Worm (Caenorhabditis elegans) whole organism, L3 larva: ENCODE measurements around the gene F19B6.10.

Experiments
- R02D3.7 ChIP-seq: fragments of 150-350 bp; optimal IDR thresholded peaks from 2 replicates; lab custom pipeline; 2014; ENCODE audit warnings: missing biosample characterization, missing genetic modification characterization
- ZK546.5 ChIP-seq: sonication (generic microtip); optimal IDR thresholded peaks from 2 replicates; lab custom pipeline; 2017; ENCODE audit warnings: missing biosample characterization, missing genetic modification characterization
- aly-2 ChIP-seq: fragments of 150-350 bp; optimal IDR thresholded peaks from 2 replicates; lab custom pipeline; 2014; ENCODE audit warnings: missing biosample characterization, missing genetic modification characterization
- ama-1 ChIP-seq: fragments of 150-350 bp; optimal IDR thresholded peaks from 2 replicates; lab custom pipeline; 2018
- ceh-16 ChIP-seq: sonication (generic microtip); optimal IDR thresholded peaks from 2 replicates; lab custom pipeline; 2017; ENCODE audit warnings: missing biosample characterization, missing genetic modification characterization
- ceh-28 ChIP-seq: fragments of 150-350 bp; optimal IDR thresholded peaks from 2 replicates; lab custom pipeline; 2014; ENCODE audit warnings: missing biosample characterization, missing genetic modification reagents, missing genetic modification characterization
- ceh-82 ChIP-seq: fragments of 150-350 bp; optimal IDR thresholded peaks from 2 replicates; lab custom pipeline; 2014; ENCODE audit warnings: missing biosample characterization, missing genetic modification characterization
- ceh-9 ChIP-seq: sonication (generic microtip); optimal IDR thresholded peaks from 2 replicates; lab custom pipeline; 2018; ENCODE audit warnings: missing biosample characterization, missing genetic modification characterization
- daf-12 ChIP-seq: fragments of 150-350 bp; optimal IDR thresholded peaks from 2 replicates; lab custom pipeline; 2014; ENCODE audit warnings: missing biosample characterization, missing genetic modification reagents, missing genetic modification characterization
- egl-27 ChIP-seq: sonication (generic microtip); optimal IDR thresholded peaks from 4 replicates; lab custom pipeline; 2017; ENCODE audit warnings: missing biosample characterization, missing genetic modification reagents, missing genetic modification characterization
- egl-5 ChIP-seq: fragments of 150-350 bp; optimal IDR thresholded peaks from 2 replicates; lab custom pipeline; 2017; ENCODE audit warnings: missing biosample characterization, missing genetic modification reagents, missing genetic modification characterization, inconsistent platforms
- elt-1 ChIP-seq: fragments of 150-350 bp; optimal IDR thresholded peaks from 2 replicates; lab custom pipeline; 2014; ENCODE audit warnings: missing biosample characterization, missing genetic modification characterization
- elt-2 ChIP-seq: sonication (generic microtip); optimal IDR thresholded peaks from 2 replicates; lab custom pipeline; 2016; ENCODE audit warnings: missing genetic modification reagents, mild to moderate bottlenecking, missing genetic modification characterization, missing compliant biosample characterization
- elt-3 ChIP-seq, 3 experiments: fragments of 150-350 bp in 1 of 3; sonication (generic microtip) in 2 of 3; optimal IDR thresholded peaks; 2 replicates in 2 of 3; 4 replicates in 1 of 3; lab custom pipeline; 2014 to 2017; ENCODE audit warnings: missing biosample characterization in 3 of 3, missing genetic modification characterization in 3 of 3
- fkh-2 ChIP-seq: fragments of 150-350 bp; optimal IDR thresholded peaks from 2 replicates; lab custom pipeline; 2014; ENCODE audit warnings: missing biosample characterization, missing genetic modification reagents, missing genetic modification characterization
- jun-1 ChIP-seq: fragments of 150-350 bp; optimal IDR thresholded peaks from 2 replicates; lab custom pipeline; 2014; ENCODE audit warnings: missing biosample characterization, missing genetic modification reagents, missing genetic modification characterization
- lin-15B ChIP-seq: fragments of 150-350 bp; optimal IDR thresholded peaks from 2 replicates; lab custom pipeline; 2014; ENCODE audit warnings: missing biosample characterization, missing genetic modification characterization
- lin-39 ChIP-seq: fragments of 150-350 bp; optimal IDR thresholded peaks from 2 replicates; lab custom pipeline; 2018; ENCODE audit warnings: missing biosample characterization, missing genetic modification reagents, missing genetic modification characterization
- lsy-12 ChIP-seq: sonication (generic microtip); optimal IDR thresholded peaks from 2 replicates; lab custom pipeline; 2016; ENCODE audit warnings: mild to moderate bottlenecking, missing genetic modification characterization, missing compliant biosample characterization
- mdl-1 ChIP-seq: fragments of 150-350 bp; optimal IDR thresholded peaks from 2 replicates; lab custom pipeline; 2014; ENCODE audit warnings: missing biosample characterization, missing genetic modification characterization
- nfya-1 ChIP-seq: sonication (generic microtip); optimal IDR thresholded peaks from 2 replicates; lab custom pipeline; 2017; ENCODE audit warnings: missing genetic modification characterization, mild to moderate bottlenecking, missing compliant biosample characterization, antibody characterized with exemption, moderate library complexity; ENCODE audit not compliant: insufficient read depth
- nhr-23 ChIP-seq: fragments of 150-350 bp; optimal IDR thresholded peaks from 2 replicates; lab custom pipeline; 2014; ENCODE audit warnings: missing biosample characterization, missing genetic modification reagents, missing genetic modification characterization
- nhr-237 ChIP-seq: fragments of 150-350 bp; optimal IDR thresholded peaks from 2 replicates; lab custom pipeline; 2014; ENCODE audit warnings: missing biosample characterization, missing genetic modification characterization
- nhr-25 ChIP-seq: sonication (generic microtip); optimal IDR thresholded peaks from 2 replicates; lab custom pipeline; 2017; ENCODE audit warnings: missing biosample characterization, missing genetic modification characterization
- nhr-28 ChIP-seq: fragments of 150-350 bp; optimal IDR thresholded peaks from 2 replicates; lab custom pipeline; 2014; ENCODE audit warnings: missing biosample characterization, missing genetic modification characterization
- nhr-43 ChIP-seq: sonication (generic microtip); optimal IDR thresholded peaks from 2 replicates; lab custom pipeline; 2016; ENCODE audit warnings: mild to moderate bottlenecking, missing genetic modification characterization, missing compliant biosample characterization; ENCODE audit not compliant: poor library complexity, severe bottlenecking
- nhr-67 ChIP-seq: fragments of 150-350 bp; optimal IDR thresholded peaks from 2 replicates; lab custom pipeline; 2014; ENCODE audit warnings: missing biosample characterization, missing genetic modification characterization
- nhr-76 ChIP-seq: fragments of 150-350 bp; sonication (generic microtip); optimal IDR thresholded peaks from 5 replicates; lab custom pipeline; 2014; ENCODE audit warnings: missing biosample characterization, missing genetic modification characterization
- nhr-77 ChIP-seq: fragments of 150-350 bp; optimal IDR thresholded peaks from 2 replicates; lab custom pipeline; 2014; ENCODE audit warnings: missing biosample characterization, missing genetic modification characterization
- pha-4 ChIP-seq: fragments of 150-350 bp; optimal IDR thresholded peaks from 2 replicates; lab custom pipeline; 2014; ENCODE audit warnings: missing biosample characterization, missing genetic modification reagents, missing genetic modification characterization
- pqm-1 ChIP-seq: fragments of 150-350 bp; optimal IDR thresholded peaks from 2 replicates; lab custom pipeline; 2017; ENCODE audit warnings: missing biosample characterization, missing genetic modification characterization, inconsistent platforms
- skn-1 ChIP-seq: fragments of 150-350 bp; optimal IDR thresholded peaks from 2 replicates; lab custom pipeline; 2014; ENCODE audit warnings: missing biosample characterization, missing genetic modification characterization
- tbx-2 ChIP-seq: sonication (generic microtip); optimal IDR thresholded peaks from 2 replicates; lab custom pipeline; 2016; ENCODE audit warnings: mild to moderate bottlenecking, missing genetic modification characterization, missing compliant biosample characterization
- unc-39 ChIP-seq: sonication (generic microtip); optimal IDR thresholded peaks from 4 replicates; lab custom pipeline; 2017; ENCODE audit warnings: missing biosample characterization, missing genetic modification characterization
- unc-62 ChIP-seq: fragments of 150-350 bp; sonication (generic microtip); optimal IDR thresholded peaks from 4 replicates; lab custom pipeline; 2014; ENCODE audit warnings: missing biosample characterization, missing genetic modification reagents, missing genetic modification characterization
- ztf-11 ChIP-seq: fragments of 150-350 bp; optimal IDR thresholded peaks from 2 replicates; lab custom pipeline; 2014; ENCODE audit warnings: missing biosample characterization, missing genetic modification characterization

Gene F19B6.10

ce11 chrIV:12364964-12365363 is 28.0 kb downstream of the F19B6.10 start (continued):
- peak; percentile 62 for TF ChIP-seq lin-39
- TF ChIP-seq jun-1, result no peak
- no peak for TF ChIP-seq lin-15B (tag; lab: Kevin White, UChicago)
- TF ChIP-seq mdl-1 (tag; lab: Kevin White, UChicago), result no peak
- no peak for TF ChIP-seq nhr-237 (tag; lab: Kevin White, UChicago)
- no peak for TF ChIP-seq pha-4 (tag; lab: Kevin White, UChicago)

ce11 chrIV:12366571-12366970 is 29.6 kb downstream of the F19B6.10 start:
- TF ChIP-seq daf-12 (tag; lab: Kevin White, UChicago), result no peak
- TF ChIP-seq nhr-25 (tag; lab: Kevin White, UChicago), result peak; percentile 92
- no peak for TF ChIP-seq elt-2 (tag; lab: Kevin White, UChicago)
- TF ChIP-seq ceh-9 (tag; lab: Kevin White, UChicago), result no peak
- peak; percentile 71 for TF ChIP-seq elt-1 (tag; lab: Kevin White, UChicago)
- TF ChIP-seq nhr-28 (tag; lab: Kevin White, UChicago), result no peak
- TF ChIP-seq, all 47 proteins: peak for 2

- TF ChIP-seq fkh-2 (tag; lab: Kevin White, UChicago), result no peak
- no peak for TF ChIP-seq ztf-11
- TF ChIP-seq pha-4 (tag; lab: Kevin White, UChicago), result no peak
- TF ChIP-seq elt-3 (tag; optimal IDR thresholded peaks at IDR 0.05; lab: Kevin White, UChicago), result no peak
- TF ChIP-seq ceh-28, result no peak
- no peak for TF ChIP-seq egl-5 (tag; lab: Kevin White, UChicago)
- no peak for TF ChIP-seq mdl-1 (tag; lab: Kevin White, UChicago)
- no peak for TF ChIP-seq lin-39
- no peak for TF ChIP-seq unc-39
- TF ChIP-seq, all 47 proteins: peak for 0
Measured at ce11 chrIV:12371340-12371739, 34.3 kb downstream of the F19B6.10 start.

- TF ChIP-seq nhr-43 (tag; lab: Kevin White, UChicago) (peak; percentile 87), skn-1 (tag; lab: Kevin White, UChicago) (peak; percentile 7), lin-15B (tag; lab: Kevin White, UChicago) (peak; percentile 79), egl-5 (tag; lab: Kevin White, UChicago) (peak; percentile 31), nhr-67 (tag; lab: Kevin White, UChicago) (no peak), ZK546.5 (tag; lab: Kevin White, UChicago) (peak; percentile 38), nhr-25 (tag; lab: Kevin White, UChicago) (peak; percentile 72), nhr-23 (tag; lab: Kevin White, UChicago) (peak; percentile 82), nhr-237 (tag; lab: Kevin White, UChicago) (no peak), unc-39 (no peak), nhr-77 (tag; lab: Kevin White, UChicago) (peak; percentile 37), nhr-76 (no peak), lsy-12 (tag; lab: Kevin White, UChicago) (peak; percentile 64), elt-1 (tag; lab: Kevin White, UChicago) (peak; percentile 19), ama-1 (lab: Kevin White, UChicago) (peak; percentile 77), jun-1 (peak; percentile 71), R02D3.7 (tag; lab: Kevin White, UChicago) (peak; percentile 80), daf-12 (tag; lab: Kevin White, UChicago) (no peak), tbx-2 (tag; lab: Kevin White, UChicago) (peak; percentile 54), ceh-16 (no peak), pqm-1 (tag; lab: Kevin White, UChicago) (peak; percentile 57), egl-27 (tag; lab: Kevin White, UChicago) (peak; percentile 33), aly-2 (no peak), pha-4 (tag; lab: Kevin White, UChicago) (peak; percentile 87), elt-2 (tag; lab: Kevin White, UChicago) (peak; percentile 38), mdl-1 (tag; lab: Kevin White, UChicago) (no peak), lin-39 (peak; percentile 40), ztf-11 (no peak), ceh-82 (peak; percentile 62), nfya-1 (tag; lab: Kevin White, UChicago) (peak; percentile 95), ceh-28 (peak; percentile 62), unc-62 (no peak)
Measured at ce11 chrIV:12371879-12372278, 34.9 kb downstream of the F19B6.10 start, which contains the start of gene wdr-46. Gene wdr-46 (plus strand): TSS chrIV:12372253.
